Worm (Caenorhabditis elegans) whole organism, L1 larva: ENCODE measurements around the gene oac-42.
A peak's percentile ranks its signal among the peaks of the same experiment; 100 is the strongest.
"Not testable (repeated sequence)": the region's sequence is repeated elsewhere in the genome, so short reads cannot be mapped to it uniquely, and the experiment has no call there.

Experiments
- C04F5.9 ChIP-seq: sonication (generic microtip); optimal IDR thresholded peaks from 2 replicates; lab custom pipeline; 2016; ENCODE audit warnings: missing genetic modification characterization, missing compliant biosample characterization
- F16B12.6 ChIP-seq: fragments of 150-350 bp; optimal IDR thresholded peaks from 2 replicates; lab custom pipeline; 2014; ENCODE audit warnings: missing biosample characterization, missing genetic modification characterization
- alr-1 ChIP-seq: fragments of 200-800 bp; sonication (Bioruptor generic); optimal IDR thresholded peaks from 2 replicates; lab custom pipeline; 2018; ENCODE audit warnings: borderline replicate concordance, mild to moderate bottlenecking, missing genetic modification characterization, missing compliant biosample characterization
- ceh-63 ChIP-seq: fragments of 200-800 bp; sonication (Bioruptor generic); optimal IDR thresholded peaks from 2 replicates; lab custom pipeline; 2018; ENCODE audit warnings: mild to moderate bottlenecking, missing genetic modification characterization, missing compliant biosample characterization
- ceh-82 ChIP-seq, 3 experiments: fragments of 150-350 bp in 1 of 3; sonication (generic microtip) in 2 of 3; optimal IDR thresholded peaks; 2 replicates each; lab custom pipeline; 2014 to 2017; ENCODE audit warnings: missing biosample characterization in 3 of 3, missing genetic modification characterization in 3 of 3
- ces-1 ChIP-seq: fragments of 150-350 bp; optimal IDR thresholded peaks from 2 replicates; lab custom pipeline; 2014; ENCODE audit warnings: missing biosample characterization, missing genetic modification reagents, missing genetic modification characterization
- efl-1 ChIP-seq, 4 experiments: fragments of 150-350 bp; optimal IDR thresholded peaks in 3 of 4; peaks in 1 of 4; 1 replicate in 1 of 4; 2 replicates in 3 of 4; lab custom pipeline; 2014; ENCODE audit warnings: missing biosample characterization in 2 of 4, missing genetic modification characterization in 2 of 4, missing genetic modification reagents in 2 of 4
- efl-3 ChIP-seq: fragments of 200-800 bp; sonication (Bioruptor generic); optimal IDR thresholded peaks from 2 replicates; lab custom pipeline; 2018; ENCODE audit warnings: mild to moderate bottlenecking, missing genetic modification characterization, missing compliant biosample characterization
- egl-13 ChIP-seq: sonication (generic microtip); optimal IDR thresholded peaks from 2 replicates; lab custom pipeline; 2016; ENCODE audit warnings: missing genotype, missing genetic modification reagents, missing genetic modification characterization, missing compliant biosample characterization
- egl-27 ChIP-seq, 2 experiments: fragments of 150-350 bp in 1 of 2; sonication (generic microtip); optimal IDR thresholded peaks; 3 replicates each; lab custom pipeline; 2017 to 2018; ENCODE audit warnings: missing biosample characterization in 2 of 2, missing genetic modification characterization in 2 of 2, missing genetic modification reagents in 2 of 2
- elt-2 ChIP-seq: sonication (generic microtip); optimal IDR thresholded peaks from 2 replicates; lab custom pipeline; 2016; ENCODE audit warnings: missing genetic modification characterization, mild to moderate bottlenecking, inconsistent platforms, missing compliant biosample characterization, missing genetic modification reagents
- elt-3 ChIP-seq, 6 experiments: fragments of 150-350 bp in 1 of 6; sonication (generic microtip); optimal IDR thresholded peaks; 2 replicates each; lab custom pipeline; 2017 to 2018; ENCODE audit warnings: missing biosample characterization in 6 of 6, missing genetic modification characterization in 6 of 6, inconsistent platforms in 1 of 6
- ets-5 ChIP-seq: fragments of 200-800 bp; sonication (Bioruptor generic); IDR thresholded peaks from 2 replicates; pipeline ENCODE4 v1.3.6; 2022; ENCODE audit warnings: missing genetic modification characterization, missing compliant biosample characterization
- fkh-10 ChIP-seq: sonication (generic microtip); optimal IDR thresholded peaks from 2 replicates; lab custom pipeline; 2017; ENCODE audit warnings: missing biosample characterization, missing genetic modification reagents, missing genetic modification characterization
- fkh-4 ChIP-seq: sonication (generic microtip); optimal IDR thresholded peaks from 2 replicates; lab custom pipeline; 2016; ENCODE audit warnings: missing compliant biosample characterization, missing genetic modification characterization, borderline replicate concordance
- hlh-17 ChIP-seq: fragments of 200-800 bp; sonication (Bioruptor generic); optimal IDR thresholded peaks from 2 replicates; lab custom pipeline; 2018; ENCODE audit warnings: missing genetic modification characterization, mild to moderate bottlenecking, missing compliant biosample characterization, moderate library complexity, borderline replicate concordance
- hlh-4 ChIP-seq: sonication (generic microtip); optimal IDR thresholded peaks from 2 replicates; lab custom pipeline; 2016; ENCODE audit warnings: mild to moderate bottlenecking, missing genetic modification characterization, missing compliant biosample characterization
- lin-15B ChIP-seq: fragments of 150-350 bp; sonication (generic microtip); optimal IDR thresholded peaks from 3 replicates; lab custom pipeline; 2014; ENCODE audit warnings: missing biosample characterization, missing genetic modification characterization
- lin-39 ChIP-seq: fragments of 150-350 bp; optimal IDR thresholded peaks from 2 replicates; lab custom pipeline; 2014; ENCODE audit warnings: missing biosample characterization, missing genetic modification reagents, missing genetic modification characterization
- mab-9 ChIP-seq: fragments of 200-800 bp; sonication (Bioruptor generic); IDR thresholded peaks from 2 replicates; pipeline ENCODE4 v1.3.6; 2022; ENCODE audit warnings: missing genetic modification reagents, missing genetic modification characterization, missing compliant biosample characterization
- mep-1 ChIP-seq: fragments of 150-350 bp; optimal IDR thresholded peaks from 2 replicates; lab custom pipeline; 2014; ENCODE audit warnings: missing biosample characterization, missing genetic modification characterization
- nhr-19 ChIP-seq: fragments of 200-800 bp; sonication (Bioruptor generic); conservative IDR thresholded peaks from 2 replicates; pipeline ENCODE4 v1.3.6; 2022; ENCODE audit warnings: missing genetic modification characterization, missing compliant biosample characterization
- nhr-71 ChIP-seq: sonication (generic microtip); optimal IDR thresholded peaks from 2 replicates; lab custom pipeline; 2016; ENCODE audit warnings: mild to moderate bottlenecking, missing genetic modification characterization, moderate library complexity, missing compliant biosample characterization
- nhr-85 ChIP-seq: sonication (generic microtip); peaks from one replicate; lab custom pipeline; 2016; ENCODE audit warnings: missing genetic modification characterization, inconsistent platforms, missing compliant biosample characterization
- rnt-1 ChIP-seq: sonication (generic microtip); optimal IDR thresholded peaks from 2 replicates; lab custom pipeline; 2016; ENCODE audit warnings: mild to moderate bottlenecking, missing genetic modification characterization, moderate library complexity, missing compliant biosample characterization
- snpc-4 ChIP-seq: fragments of 150-350 bp; optimal IDR thresholded peaks from 2 replicates; lab custom pipeline; 2014; ENCODE audit warnings: missing biosample characterization, missing genetic modification characterization
- sup-37 ChIP-seq: fragments of 200-800 bp; sonication (Bioruptor generic); optimal IDR thresholded peaks from 2 replicates; lab custom pipeline; 2018; ENCODE audit warnings: mild to moderate bottlenecking, missing genetic modification characterization, missing compliant biosample characterization
- unc-86 ChIP-seq: sonication (generic microtip); optimal IDR thresholded peaks from 2 replicates; lab custom pipeline; 2016; ENCODE audit warnings: missing genetic modification characterization, missing compliant biosample characterization
- unc-98 ChIP-seq: fragments of 200-800 bp; sonication (Bioruptor generic); IDR thresholded peaks from 2 replicates; pipeline ENCODE4 v1.3.6; 2022; ENCODE audit warnings: missing genetic modification characterization, missing compliant biosample characterization
- vab-15 ChIP-seq: sonication (generic microtip); optimal IDR thresholded peaks from 2 replicates; lab custom pipeline; 2017; ENCODE audit warnings: missing genotype, mild to moderate bottlenecking, missing genetic modification characterization, missing compliant biosample characterization
- zag-1 ChIP-seq: fragments of 150-350 bp; optimal IDR thresholded peaks from 2 replicates; lab custom pipeline; 2014; ENCODE audit warnings: missing biosample characterization, missing genetic modification characterization
- ztf-4 ChIP-seq: fragments of 150-350 bp; optimal IDR thresholded peaks from 2 replicates; lab custom pipeline; 2014; ENCODE audit warnings: missing biosample characterization, missing genetic modification characterization

Gene oac-42

ce11 chrV:15884698-15885097 is at the start of gene oac-42:
oac-42 (minus strand) TSS chrV:15884798.
- TF ChIP-seq snpc-4 (tag; lab: Kevin White, UChicago) = no peak
- no peak for TF ChIP-seq rnt-1 (tag; lab: Kevin White, UChicago)
- TF ChIP-seq ets-5 (GFP tag; lab: Robert Waterston, UW) = no peak
- no peak for TF ChIP-seq nhr-71 (tag; lab: Kevin White, UChicago)
- no peak for TF ChIP-seq F16B12.6 (tag; lab: Kevin White, UChicago)
- no peak for TF ChIP-seq egl-27 (tag; optimal IDR thresholded peaks at IDR 0.05; lab: Kevin White, UChicago)
- no peak for TF ChIP-seq alr-1
- no peak for TF ChIP-seq sup-37 (GFP tag; lab: Kevin White, UChicago)
- no peak for TF ChIP-seq unc-98 (GFP tag; lab: Robert Waterston, UW)
- TF ChIP-seq ceh-82 (tag; optimal IDR thresholded peaks at IDR 0.05; lab: Kevin White, UChicago) = no peak
- no peak for TF ChIP-seq nhr-19
- no peak for TF ChIP-seq lin-15B
- no peak for TF ChIP-seq fkh-10

- TF ChIP-seq egl-13 (tag; lab: Kevin White, UChicago) (no peak), hlh-17 (GFP tag; lab: Kevin White, UChicago) (no peak), elt-3 (tag; optimal IDR thresholded peaks at IDR 0.05; lab: Kevin White, UChicago) (no peak), ces-1 (GFP tag; lab: Kevin White, UChicago) (no peak), sup-37 (GFP tag; lab: Kevin White, UChicago) (no peak), vab-15 (tag; lab: Kevin White, UChicago) (no peak), hlh-4 (tag; lab: Kevin White, UChicago) (no peak), fkh-10 (no peak), ztf-4 (tag; lab: Kevin White, UChicago) (no peak), mab-9 (GFP tag; lab: Robert Waterston, UW) (no peak), nhr-71 (tag; lab: Kevin White, UChicago) (no peak), nhr-85 (tag; lab: Kevin White, UChicago) (no peak)
These were observed 47.8 kb upstream of the oac-42 start, which contains the start of gene srw-26 for ce11 chrV:15932390-15932789. srw-26 (minus strand) TSS chrV:15932490.

ce11 chrV:15929882-15930281 is 45.3 kb upstream of the oac-42 start, which contains the start of gene srbc-77:
srbc-77 (plus strand) TSS chrV:15930182.
- not testable (repeated sequence) for TF ChIP-seq fkh-4 (tag; lab: Kevin White, UChicago); zag-1 (tag; lab: Kevin White, UChicago); efl-3 (GFP tag; lab: Kevin White, UChicago)
- TF ChIP-seq, all 84 proteins: peak for 0; not testable (repeated sequence) for 84

ce11 chrV:15928325-15928724 is 43.7 kb upstream of the oac-42 start, which contains the start of gene pzf-1:
pzf-1 (minus strand) TSS chrV:15928425.
- TF ChIP-seq lin-39 (tag; lab: Kevin White, UChicago) (no peak), snpc-4 (tag; lab: Kevin White, UChicago) (no peak), unc-86 (tag; lab: Kevin White, UChicago) (no peak)

ce11 chrV:15924307-15924706 is 39.7 kb upstream of the oac-42 start, which contains the start of gene nhr-108:
nhr-108 (minus strand) TSS chrV:15924472.
- TF ChIP-seq C04F5.9 (tag; lab: Kevin White, UChicago) (no peak), efl-1 (optimal IDR thresholded peaks at IDR 0.05; lab: Kevin White, UChicago) (no peak), efl-1 (GFP tag; optimal IDR thresholded peaks at IDR 0.05 in 1 of 2; lab: Kevin White, UChicago) (peak in 1 of 2 experiments; percentile 85), elt-2 (tag; lab: Kevin White, UChicago) (peak; percentile 22)
- TF ChIP-seq, all 84 proteins: peak for 2

ce11 chrV:15922979-15923378 is 38.4 kb upstream of the oac-42 start, which contains the start of gene F35E8.13:
F35E8.13 (plus strand) TSS chrV:15923279.
- TF ChIP-seq ceh-63 (GFP tag; lab: Kevin White, UChicago) = no peak
- no peak for TF ChIP-seq ces-1 (GFP tag; lab: Kevin White, UChicago)
- TF ChIP-seq mep-1 (tag; lab: Kevin White, UChicago) = no peak
